Fruit fly (Drosophila melanogaster): Measurements from ENCODE around the gene TwdlS.

dm6 chr3R:26656140-26656539, 19.7 kb downstream of the TwdlS start, which contains the start of gene Tb:
- no peak for TF ChIP-seq EcR (GFP tag; optimal IDR thresholded peaks at IDR 0.05)
- no peak for TF ChIP-seq CG14655 (GFP tag; optimal IDR thresholded peaks at IDR 0.05)
- no peak for TF ChIP-seq CG32121 (GFP tag; IDR thresholded peaks at IDR 0.05)
- TF ChIP-seq CG34367 (tag; optimal IDR thresholded peaks at IDR 0.05) = no peak
- no peak for TF ChIP-seq fd96Ca (GFP tag; IDR thresholded peaks at IDR 0.05)
- no peak for TF ChIP-seq CG8301 (tag; optimal IDR thresholded peaks at IDR 0.05)
- TF ChIP-seq rn (GFP tag; IDR thresholded peaks at IDR 0.05) = no peak
- no peak for TF ChIP-seq gl (tag; optimal IDR thresholded peaks at IDR 0.05)
- no peak for TF ChIP-seq CG13204 (GFP tag; optimal IDR thresholded peaks at IDR 0.05)
- TF ChIP-seq CG15710 (tag; optimal IDR thresholded peaks at IDR 0.05) = no peak
- TF ChIP-seq Pif1A (GFP tag; optimal IDR thresholded peaks at IDR 0.05) = no peak
